2 fruit fly cellular contexts compared by ENCODE assay signal in genomic region chr2L:20874514-20874913, dm6.
TF ChIP-seq lines count a peak whose summit lies in the region.

No protein-coding gene starts in this region.

- TF ChIP-seq CTCF in whole organism, embryonic (GFP tag; optimal IDR thresholded peaks at IDR 0.05; lab: Kevin White, UChicago): no peak

TF ChIP-seq in whole organism, embryonic, 481 proteins besides CTCF, POLR2A, EP300 and RAD21 (continues in another document):
- TF ChIP-seq Max (GFP tag; optimal IDR thresholded peaks at IDR 0.05; lab: Kevin White, UChicago) (no peak), Ets65A (GFP tag; lab: Kevin White, UChicago) (no peak), ac (GFP tag; optimal IDR thresholded peaks at IDR 0.05; lab: Kevin White, UChicago) (no peak), CG4707 (GFP tag; optimal IDR thresholded peaks at IDR 0.05; lab: Kevin White, UChicago) (no peak), p53 (GFP tag; optimal IDR thresholded peaks at IDR 0.05; lab: Kevin White, UChicago) (no peak), lov (optimal IDR thresholded peaks at IDR 0.05; lab: Kevin White, UChicago) (no peak), lov (GFP tag; IDR thresholded peaks at IDR 0.05; lab: Robert Waterston, UW) (no peak), CG13123 (GFP tag; optimal IDR thresholded peaks at IDR 0.05; lab: Kevin White, UChicago) (no peak), Bgb (GFP tag; IDR thresholded peaks at IDR 0.05; lab: Robert Waterston, UW; ENCODE audit: partially characterized antibody) (peak; percentile 39; the same call in 1 of the 2 replicates), Med (GFP tag; lab: Kevin White, UChicago) (peak; percentile 6), CG2199 (GFP tag; IDR thresholded peaks at IDR 0.05; lab: Robert Waterston, UW) (peak; percentile 68; the same call in 2 of the 3 replicates), CG3281 (GFP tag; optimal IDR thresholded peaks at IDR 0.05; lab: Kevin White, UChicago) (no peak), CG6654 (GFP tag; optimal IDR thresholded peaks at IDR 0.05; lab: Kevin White, UChicago) (peak; percentile 99), MBD-R2 (GFP tag; IDR thresholded peaks at IDR 0.05; lab: Robert Waterston, UW) (no peak), cad (GFP tag; optimal IDR thresholded peaks at IDR 0.05; lab: Kevin White, UChicago) (peak; percentile 97), zfh1 (GFP tag; IDR thresholded peaks at IDR 0.05; lab: Robert Waterston, UW) (0 out of 3 replicates have a peak, but pooled peaks have one; percentile 30), CG6791 (GFP tag; IDR thresholded peaks at IDR 0.05; lab: Robert Waterston, UW; ENCODE audit: partially characterized antibody) (peak; percentile 38; the same call in 1 of the 3 replicates), MTF-1 (GFP tag; optimal IDR thresholded peaks at IDR 0.05; lab: Kevin White, UChicago; ENCODE audit: borderline replicate concordance) (no peak), CG9609 (GFP tag; optimal IDR thresholded peaks at IDR 0.05; lab: Kevin White, UChicago) (no peak), CG8290 (GFP tag; optimal IDR thresholded peaks at IDR 0.05; lab: Kevin White, UChicago) (no peak), CG8290 (tag; optimal IDR thresholded peaks at IDR 0.05; lab: Kevin White, UChicago) (peak in 1 of 2 experiments; percentile 22), nerfin-2 (GFP tag; IDR thresholded peaks at IDR 0.05; lab: Robert Waterston, UW; ENCODE audit: partially characterized antibody) (peak; percentile 59), sens (GFP tag; lab: Kevin White, UChicago) (no peak), tna (GFP tag; IDR thresholded peaks at IDR 0.05; lab: Robert Waterston, UW; ENCODE audit: partially characterized antibody) (peak; percentile 54; the same call in 1 of the 2 replicates), ato (GFP tag; IDR thresholded peaks at IDR 0.05; lab: Robert Waterston, UW; ENCODE audit: partially characterized antibody) (peak; percentile 22; the same call in 1 of the 2 replicates), CG8478 (optimal IDR thresholded peaks at IDR 0.05; lab: Kevin White, UChicago) (no peak), Opbp (GFP tag; IDR thresholded peaks at IDR 0.05; lab: Robert Waterston, UW; ENCODE audit: partially characterized antibody) (0 out of 3 replicates have a peak, but pooled peaks have one; percentile 46), CG14014 (GFP tag; IDR thresholded peaks at IDR 0.05; lab: Robert Waterston, UW) (0 out of 2 replicates have a peak, but pooled peaks have one; percentile 11), pb (GFP tag; optimal IDR thresholded peaks at IDR 0.05; lab: Kevin White, UChicago) (no peak), br (optimal IDR thresholded peaks at IDR 0.05; lab: Kevin White, UChicago) (no peak), CG12071 (GFP tag; optimal IDR thresholded peaks at IDR 0.05; lab: Kevin White, UChicago) (no peak), Oaz (GFP tag; IDR thresholded peaks at IDR 0.05; lab: Robert Waterston, UW) (no peak), CG7963 (GFP tag; IDR thresholded peaks at IDR 0.05; lab: Robert Waterston, UW; ENCODE audit: partially characterized antibody) (peak; percentile 26; the same call in 1 of the 3 replicates), CG16813 (GFP tag; IDR thresholded peaks at IDR 0.05; lab: Robert Waterston, UW; ENCODE audit: partially characterized antibody) (peak; percentile 54; the same call in 2 of the 3 replicates), ftz-f1 (GFP tag; optimal IDR thresholded peaks at IDR 0.05; lab: Kevin White, UChicago) (no peak), ap (GFP tag; IDR thresholded peaks at IDR 0.05; lab: Robert Waterston, UW) (no peak), CG6854 (GFP tag; optimal IDR thresholded peaks at IDR 0.05; lab: Kevin White, UChicago) (peak; percentile 23), CG17359 (tag; optimal IDR thresholded peaks at IDR 0.05; lab: Kevin White, UChicago) (no peak), Adf1 (GFP tag; IDR thresholded peaks at IDR 0.05; lab: Robert Waterston, UW) (peak; percentile 42; the same call in 1 of the 2 replicates), cas (GFP tag; IDR thresholded peaks at IDR 0.05; lab: Robert Waterston, UW) (no peak), CG18599 (GFP tag; optimal IDR thresholded peaks at IDR 0.05; lab: Kevin White, UChicago) (no peak), mld (GFP tag; IDR thresholded peaks at IDR 0.05; lab: Robert Waterston, UW; ENCODE audit: partially characterized antibody) (0 out of 3 replicates have a peak, but pooled peaks have one; percentile 43)

TF ChIP-seq in whole organism, wandering third instar larva, 38 proteins besides CTCF, POLR2A, EP300 and RAD21:
- TF ChIP-seq Myc (optimal IDR thresholded peaks at IDR 0.05; lab: Kevin White, UChicago) (peak; percentile 75), ey (GFP tag; optimal IDR thresholded peaks at IDR 0.05; lab: Kevin White, UChicago) (no peak), Hnf4 (GFP tag; optimal IDR thresholded peaks at IDR 0.05; lab: Kevin White, UChicago) (no peak)
